Fruit fly (Drosophila melanogaster): ENCODE data around the gene rudhira.

The rudhira gene

DNA sequence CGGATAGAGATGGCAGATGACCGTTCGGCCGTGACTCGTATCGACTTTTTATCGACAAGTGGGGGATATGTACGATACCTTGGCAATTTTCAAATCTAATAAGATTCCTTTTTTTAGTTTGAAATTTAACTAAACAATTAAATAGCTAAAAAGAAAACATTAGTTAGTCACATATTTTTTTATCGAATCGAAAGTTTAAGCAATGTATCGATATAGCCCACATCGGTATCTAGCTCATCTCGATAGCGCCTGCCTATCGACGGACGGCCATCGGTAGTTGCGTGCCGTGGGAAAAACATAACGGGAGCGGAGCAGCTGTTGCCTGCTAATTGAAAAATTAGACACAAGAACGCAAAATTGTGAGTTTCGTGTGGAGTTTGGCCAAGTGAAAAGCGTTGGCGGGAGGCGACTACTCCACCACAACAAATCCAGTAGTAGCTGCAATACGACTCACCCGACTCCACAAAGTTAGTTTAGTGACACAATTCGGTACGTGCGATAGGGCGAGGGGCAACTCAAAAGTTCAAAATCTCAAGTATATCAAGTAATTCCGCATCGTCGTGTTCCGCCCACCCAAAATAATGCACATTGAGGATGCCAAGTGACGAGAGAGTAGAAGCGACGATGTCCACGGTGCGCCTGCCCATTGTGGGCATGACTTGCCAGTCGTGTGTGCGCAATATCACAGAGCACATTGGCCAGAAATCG, 38.2 kb downstream of the rudhira start, which contains the start of the genes CG10347 and ATP7 (continued):
- peak; percentile 5 for TF ChIP-seq nau (GFP tag; optimal IDR thresholded peaks at IDR 0.05)
- TF ChIP-seq CG13123 (GFP tag; optimal IDR thresholded peaks at IDR 0.05), result no peak
- peak; percentile 75 for TF ChIP-seq CG7963 (GFP tag; IDR thresholded peaks at IDR 0.05; ENCODE audit: partially characterized antibody)
- TF ChIP-seq Scr (GFP tag; IDR thresholded peaks at IDR 0.05; ENCODE audit: partially characterized antibody), result peak; percentile 94
- TF ChIP-seq CG13624 (GFP tag; optimal IDR thresholded peaks at IDR 0.05), result peak; percentile 27
- peak; percentile 72 for TF ChIP-seq pzg (GFP tag; optimal IDR thresholded peaks at IDR 0.05)
- TF ChIP-seq CG31365 (tag; optimal IDR thresholded peaks at IDR 0.05), result no peak
- no peak for TF ChIP-seq CG11723 (GFP tag; optimal IDR thresholded peaks at IDR 0.05)
- TF ChIP-seq gsb (GFP tag; IDR thresholded peaks at IDR 0.05), result no peak
- TF ChIP-seq Sry-β (GFP tag; optimal IDR thresholded peaks at IDR 0.05), result peak; percentile 19
- TF ChIP-seq CG9215 (GFP tag; IDR thresholded peaks at IDR 0.05), result no peak
- TF ChIP-seq CG17568 (GFP tag; optimal IDR thresholded peaks at IDR 0.05), result no peak
- no peak for TF ChIP-seq cato (GFP tag; optimal IDR thresholded peaks at IDR 0.05; ENCODE audit: borderline replicate concordance)
- peak; percentile 15 for TF ChIP-seq CG17186 (GFP tag; optimal IDR thresholded peaks at IDR 0.05)
- TF ChIP-seq hbn (GFP tag; IDR thresholded peaks at IDR 0.05; ENCODE audit: partially characterized antibody), result peak; percentile 84
- TF ChIP-seq Gsc (GFP tag; IDR thresholded peaks at IDR 0.05), result no peak
- TF ChIP-seq HmgZ (tag; optimal IDR thresholded peaks at IDR 0.05), result peak; percentile 60
- peak; percentile 11 to 40 for TF ChIP-seq Pdp1 (GFP tag; optimal IDR thresholded peaks at IDR 0.05)
- no peak for TF ChIP-seq Awh (GFP tag; IDR thresholded peaks at IDR 0.05)
- peak; percentile 14 for TF ChIP-seq Myb (GFP tag; optimal IDR thresholded peaks at IDR 0.05)
- TF ChIP-seq CG1832 (GFP tag; optimal IDR thresholded peaks at IDR 0.05), result no peak
- TF ChIP-seq pnt (GFP tag; optimal IDR thresholded peaks at IDR 0.05), result peak; percentile 17
- TF ChIP-seq tup (GFP tag; optimal IDR thresholded peaks at IDR 0.05), result no peak
- TF ChIP-seq caup (GFP tag; optimal IDR thresholded peaks at IDR 0.05; ENCODE audit: severe bottlenecking), result no peak
- TF ChIP-seq Mad (GFP tag; optimal IDR thresholded peaks at IDR 0.05), result peak; percentile 10
- TF ChIP-seq Antp (GFP tag; optimal IDR thresholded peaks at IDR 0.05), result no peak
- peak in 1 of 3 experiments; percentile 5 for TF ChIP-seq lola (GFP tag; optimal IDR thresholded peaks at IDR 0.05)
- peak; percentile 13 for TF ChIP-seq Bteb2 (GFP tag; optimal IDR thresholded peaks at IDR 0.05)
- TF ChIP-seq CG6254 (GFP tag; optimal IDR thresholded peaks at IDR 0.05), result no peak
- peak; percentile 49 for TF ChIP-seq gem (tag; optimal IDR thresholded peaks at IDR 0.05)
- peak; percentile 25 for TF ChIP-seq tin (GFP tag; optimal IDR thresholded peaks at IDR 0.05)
- peak; percentile 59 for TF ChIP-seq CG12391 (tag; optimal IDR thresholded peaks at IDR 0.05)
- TF ChIP-seq CG9727 (GFP tag; optimal IDR thresholded peaks at IDR 0.05), result peak; percentile 9
- no peak for TF ChIP-seq CG12236 (GFP tag; optimal IDR thresholded peaks at IDR 0.05)
- no peak for TF ChIP-seq CG10209 (GFP tag; optimal IDR thresholded peaks at IDR 0.05)
- peak; percentile 97 for TF ChIP-seq Dll (GFP tag; IDR thresholded peaks at IDR 0.05; ENCODE audit: partially characterized antibody)
- no peak for TF ChIP-seq Atf6 (GFP tag; IDR thresholded peaks at IDR 0.05)
- peak; percentile 38 for TF ChIP-seq B-H2 (GFP tag; optimal IDR thresholded peaks at IDR 0.05)
- no peak for TF ChIP-seq CG31388 (GFP tag; optimal IDR thresholded peaks at IDR 0.05)
- no peak for TF ChIP-seq Blimp-1 (GFP tag; optimal IDR thresholded peaks at IDR 0.05)
- peak; percentile 27 for TF ChIP-seq kay (GFP tag; optimal IDR thresholded peaks at IDR 0.05)
- TF ChIP-seq mirr (GFP tag; optimal IDR thresholded peaks at IDR 0.05), result no peak
- no peak for TF ChIP-seq Asciz (GFP tag; optimal IDR thresholded peaks at IDR 0.05)
- TF ChIP-seq CG11398 (GFP tag; optimal IDR thresholded peaks at IDR 0.05), result no peak
- TF ChIP-seq CTCF (GFP tag; optimal IDR thresholded peaks at IDR 0.05), result no peak
- TF ChIP-seq CG15479 (GFP tag; optimal IDR thresholded peaks at IDR 0.05), result no peak
- TF ChIP-seq Elba2 (GFP tag; optimal IDR thresholded peaks at IDR 0.05), result no peak
- TF ChIP-seq Lim3 (GFP tag; IDR thresholded peaks at IDR 0.05), result no peak
- no peak for TF ChIP-seq CG8388 (GFP tag; optimal IDR thresholded peaks at IDR 0.05)

Measured in whole organism, embryonic.